Fruit fly (Drosophila melanogaster) whole organism, pupa: ENCODE data around the gene CG17221.

Experiments used
- CG10348 ChIP-seq: fragments of 200-800 bp; sonication (Bioruptor generic); IDR thresholded peaks from 2 replicates; pipeline ENCODE4 v1.3.6; 2022; ENCODE audit warnings: missing biosample characterization, missing genetic modification characterization
- CG12605 ChIP-seq: fragments of 200-800 bp; sonication (Bioruptor generic); IDR thresholded peaks from 2 replicates; pipeline ENCODE4 v1.3.6; 2022; ENCODE audit warnings: missing biosample characterization, missing genetic modification characterization
- CG13204 ChIP-seq: fragments of 200-800 bp; sonication (Bioruptor generic); optimal IDR thresholded peaks from 2 replicates; lab custom pipeline; 2018; ENCODE audit warnings: missing biosample characterization, mild to moderate bottlenecking, missing genetic modification characterization, moderate library complexity
- CG14655 ChIP-seq: fragments of 200-800 bp; sonication (Bioruptor generic); optimal IDR thresholded peaks from 3 replicates; lab custom pipeline; 2017; ENCODE audit warnings: mild to moderate bottlenecking, missing biosample characterization, missing genetic modification reagents, missing genetic modification characterization
- CG15710 ChIP-seq: fragments of 200-800 bp; sonication (Bioruptor generic); optimal IDR thresholded peaks from 2 replicates; lab custom pipeline; 2018; ENCODE audit warnings: missing biosample characterization, mild to moderate bottlenecking, missing genetic modification characterization, moderate library complexity
- CG17806 ChIP-seq: fragments of 200-800 bp; sonication (Bioruptor generic); optimal IDR thresholded peaks from 2 replicates; lab custom pipeline; 2018; ENCODE audit warnings: missing biosample characterization, mild to moderate bottlenecking, missing genetic modification characterization, moderate library complexity
- CG32121 ChIP-seq: fragments of 200-800 bp; sonication (Bioruptor generic); IDR thresholded peaks from 2 replicates; pipeline ENCODE4 v1.3.6; 2022; ENCODE audit warnings: missing biosample characterization, missing genetic modification characterization
- CG34367 ChIP-seq: fragments of 200-800 bp; sonication (Bioruptor generic); optimal IDR thresholded peaks from 2 replicates; lab custom pipeline; 2018; ENCODE audit warnings: missing biosample characterization, mild to moderate bottlenecking, missing genetic modification characterization
- CG4496 ChIP-seq: fragments of 200-800 bp; sonication (Bioruptor generic); IDR thresholded peaks from 3 replicates; pipeline ENCODE4 v1.3.6; 2022; ENCODE audit warnings: missing biosample characterization, missing genetic modification characterization
- CG8159 ChIP-seq: fragments of 200-800 bp; sonication (Bioruptor generic); optimal IDR thresholded peaks from 3 replicates; lab custom pipeline; 2018; ENCODE audit warnings: missing biosample characterization, mild to moderate bottlenecking, missing genetic modification characterization, moderate library complexity
- CG8301 ChIP-seq: fragments of 200-800 bp; sonication (Bioruptor generic); optimal IDR thresholded peaks from 2 replicates; lab custom pipeline; 2018; ENCODE audit warnings: missing biosample characterization, mild to moderate bottlenecking, missing genetic modification characterization
- CG9948 ChIP-seq: fragments of 200-800 bp; sonication (Bioruptor generic); optimal IDR thresholded peaks from 2 replicates; lab custom pipeline; 2018; ENCODE audit warnings: missing biosample characterization, mild to moderate bottlenecking, missing genetic modification characterization, moderate library complexity
- D1 ChIP-seq: fragments of 200-800 bp; sonication (Bioruptor generic); optimal IDR thresholded peaks from 2 replicates; lab custom pipeline; 2018; ENCODE audit warnings: missing biosample characterization, mild to moderate bottlenecking, missing genetic modification characterization, moderate library complexity
- EcR ChIP-seq: fragments of 200-800 bp; sonication (Bioruptor generic); optimal IDR thresholded peaks from 3 replicates; lab custom pipeline; 2019; ENCODE audit warnings: missing biosample characterization, missing genetic modification characterization, mild to moderate bottlenecking, moderate library complexity, missing genetic modification reagents
- Ets98B ChIP-seq: fragments of 200-800 bp; sonication (Bioruptor generic); IDR thresholded peaks from 2 replicates; pipeline ENCODE4 v1.3.6; 2022; ENCODE audit warnings: missing biosample characterization, missing genetic modification characterization
- Pif1A ChIP-seq: fragments of 200-800 bp; sonication (Bioruptor generic); optimal IDR thresholded peaks from 3 replicates; lab custom pipeline; 2016; ENCODE audit warnings: missing biosample characterization, missing genetic modification characterization
- Pif1B ChIP-seq: fragments of 200-800 bp; sonication (Bioruptor generic); optimal IDR thresholded peaks from 3 replicates; lab custom pipeline; 2016; ENCODE audit warnings: missing biosample characterization, missing genetic modification characterization
- Snoo ChIP-seq: fragments of 200-800 bp; sonication (Bioruptor generic); optimal IDR thresholded peaks from 3 replicates; lab custom pipeline; 2017; ENCODE audit warnings: missing biosample characterization, mild to moderate bottlenecking, missing genetic modification characterization, inconsistent platforms
- fd96Ca ChIP-seq: fragments of 200-800 bp; sonication (Bioruptor generic); IDR thresholded peaks from 3 replicates; pipeline ENCODE4 v1.3.6; 2022; ENCODE audit warnings: missing biosample characterization, missing genetic modification characterization
- gl ChIP-seq: fragments of 200-800 bp; sonication (Bioruptor generic); optimal IDR thresholded peaks from 2 replicates; lab custom pipeline; 2018; ENCODE audit warnings: missing biosample characterization, mild to moderate bottlenecking, missing genetic modification characterization
- rn ChIP-seq: fragments of 200-800 bp; sonication (Bioruptor generic); IDR thresholded peaks from 2 replicates; pipeline ENCODE4 v1.3.6; 2022; ENCODE audit warnings: missing biosample characterization, missing genetic modification characterization

The CG17221 gene

dm6 chr2L:3001953-3002352 lies 37.8 kb upstream of the CG17221 start:
- TF ChIP-seq Pif1A (GFP tag; lab: Kevin White, UChicago) (no peak), fd96Ca (GFP tag; lab: Robert Waterston, UW) (no peak), CG10348 (GFP tag; lab: Robert Waterston, UW) (no peak), CG12605 (GFP tag; lab: Robert Waterston, UW) (peak; percentile 39; the same call in 1 of the 2 replicates), CG17806 (tag; lab: Kevin White, UChicago) (no peak), CG9948 (peak; percentile 3), CG4496 (0 out of 3 replicates have a peak, but pooled peaks have one; percentile 47), CG13204 (no peak), Ets98B (GFP tag; lab: Robert Waterston, UW) (peak; percentile 53; the same call in 1 of the 2 replicates), CG32121 (peak; percentile 17; the same call in 1 of the 2 replicates), CG8301 (tag; lab: Kevin White, UChicago) (peak; percentile 69), CG14655 (no peak), EcR (no peak), gl (tag; lab: Kevin White, UChicago) (no peak)

DNA sequence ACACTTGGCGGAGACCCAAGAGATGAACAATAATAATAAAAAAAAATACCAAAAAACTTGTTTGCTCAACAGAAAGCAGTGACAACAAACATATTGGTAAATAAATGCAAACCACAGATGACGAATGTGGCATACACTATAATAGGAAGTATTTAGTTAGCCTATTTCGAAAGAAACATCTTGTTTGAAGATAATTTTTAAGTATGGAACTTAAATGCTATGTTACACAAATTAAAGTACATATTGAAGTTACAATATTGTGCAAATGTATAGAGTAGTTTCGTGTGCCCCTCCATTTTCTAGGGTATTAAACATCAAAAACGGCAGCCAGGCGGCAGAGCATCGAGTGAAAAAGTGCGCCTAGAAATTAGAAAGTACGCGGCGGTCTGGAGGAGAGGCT lies 36.4 kb upstream of the CG17221 start:
- TF ChIP-seq Snoo (tag; lab: Kevin White, UChicago) = no peak
- TF ChIP-seq CG8301 (tag; lab: Kevin White, UChicago) = peak; percentile 90
- no peak for TF ChIP-seq CG15710 (tag; lab: Kevin White, UChicago)
- TF ChIP-seq Ets98B (GFP tag; lab: Robert Waterston, UW) = peak; percentile 89
- no peak for TF ChIP-seq CG8159 (tag; lab: Kevin White, UChicago)
- peak; percentile 57; the same call in 1 of the 2 replicates for TF ChIP-seq CG10348 (GFP tag; lab: Robert Waterston, UW)
- peak; percentile 44; the same call in 1 of the 2 replicates for TF ChIP-seq rn (GFP tag; lab: Robert Waterston, UW)
- TF ChIP-seq Pif1A (GFP tag; lab: Kevin White, UChicago) = peak; percentile 59
- peak; percentile 73 for TF ChIP-seq CG4496
- TF ChIP-seq CG14655 = peak; percentile 81
- peak; percentile 85 for TF ChIP-seq CG32121

DNA sequence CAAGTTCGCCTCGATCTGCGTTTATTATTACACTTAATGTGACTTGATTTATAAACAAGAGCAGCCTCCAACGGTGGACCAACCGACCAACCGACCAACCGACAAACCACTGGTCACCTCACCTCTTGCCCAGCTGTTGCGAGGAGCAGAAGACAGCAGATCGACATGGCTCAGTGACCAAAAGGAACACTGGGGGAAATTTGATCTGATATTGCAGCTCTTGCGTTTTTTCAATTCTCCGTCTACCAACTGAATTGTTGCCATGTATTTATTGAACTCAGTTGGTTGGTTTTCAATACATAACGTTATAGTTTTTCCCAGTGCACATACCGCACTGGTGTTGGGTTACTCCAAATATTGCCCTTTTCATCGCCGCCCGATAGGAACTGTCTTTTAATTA lies 35.2 kb upstream of the CG17221 start:
- TF ChIP-seq CG9948 = peak; percentile 10
- TF ChIP-seq CG15710 (tag; lab: Kevin White, UChicago) = peak; percentile 45
- TF ChIP-seq CG8301 (tag; lab: Kevin White, UChicago) = no peak
- no peak for TF ChIP-seq CG14655
- no peak for TF ChIP-seq CG12605 (GFP tag; lab: Robert Waterston, UW)
- peak; percentile 55; the same call in 2 of the 3 replicates for TF ChIP-seq fd96Ca (GFP tag; lab: Robert Waterston, UW)
- TF ChIP-seq CG32121 = no peak
- no peak for TF ChIP-seq D1
- TF ChIP-seq CG4496 = peak; percentile 44; the same call in 2 of the 3 replicates
- TF ChIP-seq Pif1B = peak; percentile 4
- peak; percentile 33 for TF ChIP-seq CG13204
- peak; percentile 41 for TF ChIP-seq CG8159 (tag; lab: Kevin White, UChicago)
- peak; percentile 61 for TF ChIP-seq EcR
- no peak for TF ChIP-seq rn (GFP tag; lab: Robert Waterston, UW)
- peak; percentile 53 for TF ChIP-seq CG17806 (tag; lab: Kevin White, UChicago)
- peak; percentile 18 for TF ChIP-seq Pif1A (GFP tag; lab: Kevin White, UChicago)
- peak; percentile 3 for TF ChIP-seq gl (tag; lab: Kevin White, UChicago)
- no peak for TF ChIP-seq Ets98B (GFP tag; lab: Robert Waterston, UW)
- no peak for TF ChIP-seq CG10348 (GFP tag; lab: Robert Waterston, UW)
- peak; percentile 25 for TF ChIP-seq CG34367
- peak; percentile 11 for TF ChIP-seq Snoo (tag; lab: Kevin White, UChicago)

DNA sequence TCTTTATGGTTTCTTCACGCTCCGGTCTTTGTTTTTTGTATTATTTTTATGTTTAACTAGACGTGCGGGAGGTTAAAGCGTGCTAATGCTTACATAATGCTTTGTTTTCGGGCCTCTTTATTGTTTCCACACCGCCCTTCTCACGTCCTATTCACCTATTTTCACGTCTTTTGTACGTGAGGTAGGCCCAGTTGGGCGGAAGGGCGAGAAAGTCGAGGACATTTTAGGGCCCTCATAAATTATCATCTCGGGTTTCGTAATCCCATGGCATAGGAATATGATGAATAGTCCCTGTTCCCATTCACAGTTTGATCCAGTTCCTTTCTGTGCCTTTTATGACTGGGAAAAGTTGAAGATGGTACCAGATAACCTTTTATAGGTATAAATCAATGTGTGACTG lies 34.3 kb upstream of the CG17221 start:
- TF ChIP-seq CG34367 (no peak), CG17806 (tag; lab: Kevin White, UChicago) (no peak), gl (tag; lab: Kevin White, UChicago) (no peak), rn (GFP tag; lab: Robert Waterston, UW) (no peak), CG8159 (tag; lab: Kevin White, UChicago) (no peak), CG9948 (no peak), CG32121 (no peak), CG14655 (no peak), CG12605 (GFP tag; lab: Robert Waterston, UW) (no peak), Pif1B (no peak), CG15710 (tag; lab: Kevin White, UChicago) (no peak), D1 (no peak)

dm6 chr2L:3006194-3006593 lies 33.6 kb upstream of the CG17221 start:
- TF ChIP-seq fd96Ca (GFP tag; lab: Robert Waterston, UW) (no peak), gl (tag; lab: Kevin White, UChicago) (no peak), EcR (no peak), rn (GFP tag; lab: Robert Waterston, UW) (no peak), CG15710 (tag; lab: Kevin White, UChicago) (no peak), CG17806 (tag; lab: Kevin White, UChicago) (no peak), D1 (no peak), CG14655 (no peak), CG12605 (GFP tag; lab: Robert Waterston, UW) (no peak), CG9948 (no peak), CG34367 (no peak), Snoo (tag; lab: Kevin White, UChicago) (no peak), CG32121 (no peak), Pif1B (no peak), Ets98B (GFP tag; lab: Robert Waterston, UW) (no peak), CG8159 (tag; lab: Kevin White, UChicago) (no peak), Pif1A (GFP tag; lab: Kevin White, UChicago) (no peak)

dm6 chr2L:3006925-3007426 lies 32.8 kb upstream of the CG17221 start:
- no peak for TF ChIP-seq CG17806 (tag; lab: Kevin White, UChicago)
- TF ChIP-seq CG12605 (GFP tag; lab: Robert Waterston, UW) = no peak
- no peak for TF ChIP-seq CG14655
- no peak for TF ChIP-seq EcR
- no peak for TF ChIP-seq rn (GFP tag; lab: Robert Waterston, UW)
- no peak for TF ChIP-seq CG8159 (tag; lab: Kevin White, UChicago)
- no peak for TF ChIP-seq CG9948
- no peak for TF ChIP-seq CG34367
- no peak for TF ChIP-seq D1
- no peak for TF ChIP-seq CG15710 (tag; lab: Kevin White, UChicago)
- no peak for TF ChIP-seq CG8301 (tag; lab: Kevin White, UChicago)
- TF ChIP-seq CG4496 = no peak
- no peak for TF ChIP-seq Ets98B (GFP tag; lab: Robert Waterston, UW)
- no peak for TF ChIP-seq CG13204
